Fruit fly (Drosophila melanogaster): ENCODE results near the gene CG10348.

Gene CG10348

dm6 chr2L:18708239-18708891 is 24.0 kb downstream of the CG10348 start, which contains the start of the genes Faf2 and Grip71 (continued):
- TF ChIP-seq CrebA (GFP tag; optimal IDR thresholded peaks at IDR 0.05; ENCODE audit: borderline replicate concordance) (no peak), Myc (optimal IDR thresholded peaks at IDR 0.05) (no peak), Rel (GFP tag; optimal IDR thresholded peaks at IDR 0.05) (peak; percentile 3), Rel (tag; optimal IDR thresholded peaks at IDR 0.05) (peak; percentile 60)

- TF ChIP-seq Dfd (GFP tag; optimal IDR thresholded peaks at IDR 0.05) (no peak), CG32264 (GFP tag; optimal IDR thresholded peaks at IDR 0.05) (peak; percentile 10), sv (GFP tag; optimal IDR thresholded peaks at IDR 0.05) (no peak), Dif (GFP tag; optimal IDR thresholded peaks at IDR 0.05; ENCODE audit: partially characterized antibody) (no peak), pan (optimal IDR thresholded peaks at IDR 0.05) (no peak), Hr78 (GFP tag; optimal IDR thresholded peaks at IDR 0.05) (no peak), OdsH (GFP tag; optimal IDR thresholded peaks at IDR 0.05) (peak; percentile 36), Myc (optimal IDR thresholded peaks at IDR 0.05) (no peak), rgr (GFP tag; optimal IDR thresholded peaks at IDR 0.05) (peak; percentile 59), HLH106 (tag; optimal IDR thresholded peaks at IDR 0.05) (no peak), br (GFP tag; optimal IDR thresholded peaks at IDR 0.05) (peak; percentile 38), fru (GFP tag; optimal IDR thresholded peaks at IDR 0.05) (peak; percentile 53), foxo (GFP tag; optimal IDR thresholded peaks at IDR 0.05) (peak in 1 of 2 experiments; percentile 54), jim (GFP tag; optimal IDR thresholded peaks at IDR 0.05) (no peak), Hr83 (GFP tag; optimal IDR thresholded peaks at IDR 0.05; ENCODE audit: poor library complexity, severe bottlenecking) (peak; percentile 25), woc (GFP tag; optimal IDR thresholded peaks at IDR 0.05) (no peak), Hnf4 (GFP tag; optimal IDR thresholded peaks at IDR 0.05) (peak; percentile 63), brk (GFP tag; optimal IDR thresholded peaks at IDR 0.05) (no peak), ey (GFP tag; optimal IDR thresholded peaks at IDR 0.05) (peak; percentile 22), h (GFP tag; optimal IDR thresholded peaks at IDR 0.05) (peak; percentile 43), dmrt93B (GFP tag; optimal IDR thresholded peaks at IDR 0.05) (no peak), sage (GFP tag; optimal IDR thresholded peaks at IDR 0.05) (no peak)
Measured at dm6 chr2L:18707844-18708238, 24.5 kb downstream of the CG10348 start.

- TF ChIP-seq Dif (GFP tag; optimal IDR thresholded peaks at IDR 0.05; ENCODE audit: partially characterized antibody), result no peak
- TF ChIP-seq dl (GFP tag; optimal IDR thresholded peaks at IDR 0.05; ENCODE audit: insufficient read depth in 1 of 2, partially characterized antibody in 2 of 2), result no peak
- TF ChIP-seq ey (GFP tag; optimal IDR thresholded peaks at IDR 0.05), result peak; percentile 91
- TF ChIP-seq CG32264 (GFP tag; optimal IDR thresholded peaks at IDR 0.05), result peak; percentile 65
- no peak for TF ChIP-seq brk (GFP tag; optimal IDR thresholded peaks at IDR 0.05)
- peak; percentile 84 for TF ChIP-seq HLH106 (tag; optimal IDR thresholded peaks at IDR 0.05)
- TF ChIP-seq psq (GFP tag; optimal IDR thresholded peaks at IDR 0.05), result peak; percentile 88
- TF ChIP-seq woc (GFP tag; optimal IDR thresholded peaks at IDR 0.05), result peak; percentile 88
- TF ChIP-seq h (GFP tag; optimal IDR thresholded peaks at IDR 0.05), result peak; percentile 90
- TF ChIP-seq jim (GFP tag; optimal IDR thresholded peaks at IDR 0.05), result peak; percentile 27
- peak; percentile 57 for TF ChIP-seq sage (GFP tag; optimal IDR thresholded peaks at IDR 0.05)
- TF ChIP-seq br (GFP tag; optimal IDR thresholded peaks at IDR 0.05), result peak; percentile 96
- TF ChIP-seq sv (GFP tag; optimal IDR thresholded peaks at IDR 0.05), result peak; percentile 89
- TF ChIP-seq fru (GFP tag; optimal IDR thresholded peaks at IDR 0.05), result peak; percentile 92
- TF ChIP-seq Abd-B (GFP tag; optimal IDR thresholded peaks at IDR 0.05), result no peak
- no peak for TF ChIP-seq Rel (GFP tag; optimal IDR thresholded peaks at IDR 0.05)
- TF ChIP-seq Rel (tag; optimal IDR thresholded peaks at IDR 0.05), result peak; percentile 70
- TF ChIP-seq Hr83 (GFP tag; optimal IDR thresholded peaks at IDR 0.05; ENCODE audit: poor library complexity, severe bottlenecking), result peak; percentile 37
- peak; percentile 85 to 98 for TF ChIP-seq foxo (GFP tag; optimal IDR thresholded peaks at IDR 0.05)
- TF ChIP-seq Sp1 (GFP tag; optimal IDR thresholded peaks at IDR 0.05), result peak; percentile 93
- TF ChIP-seq dmrt93B (GFP tag; optimal IDR thresholded peaks at IDR 0.05), result peak; percentile 68
- TF ChIP-seq OdsH (GFP tag; optimal IDR thresholded peaks at IDR 0.05), result peak; percentile 90
- TF ChIP-seq dsf (GFP tag; optimal IDR thresholded peaks at IDR 0.05; ENCODE audit: borderline replicate concordance), result peak; percentile 94
- no peak for TF ChIP-seq N (GFP tag; optimal IDR thresholded peaks at IDR 0.05)
- peak; percentile 98 for TF ChIP-seq rgr (GFP tag; optimal IDR thresholded peaks at IDR 0.05)
- TF ChIP-seq pan (optimal IDR thresholded peaks at IDR 0.05), result no peak
- peak; percentile 97 for TF ChIP-seq Jra (GFP tag; optimal IDR thresholded peaks at IDR 0.05)
- TF ChIP-seq CG9705 (GFP tag; optimal IDR thresholded peaks at IDR 0.05), result peak; percentile 74
- TF ChIP-seq Mio (GFP tag; optimal IDR thresholded peaks at IDR 0.05), result peak; percentile 78
- TF ChIP-seq Hnf4 (GFP tag; optimal IDR thresholded peaks at IDR 0.05), result peak; percentile 98
Measured at dm6 chr2L:18705617-18706046, 26.7 kb downstream of the CG10348 start, which contains the start of gene Jwa. Gene Jwa (minus strand): TSS chr2L:18705703.
